Worm (Caenorhabditis elegans) whole organism, late embryonic: ENCODE measurements around the gene nas-8.

Source experiments
- ceh-45 ChIP-seq: fragments of 200-800 bp; sonication (Bioruptor generic); IDR thresholded peaks from 2 replicates; pipeline ENCODE4 v1.3.6; 2022; ENCODE audit warnings: missing genetic modification reagents, missing genetic modification characterization, missing compliant biosample characterization
- ceh-9 ChIP-seq: sonication (generic microtip); optimal IDR thresholded peaks from 2 replicates; lab custom pipeline; 2016; ENCODE audit warnings: mild to moderate bottlenecking, missing genetic modification characterization, inconsistent platforms, missing compliant biosample characterization
- fkh-10 ChIP-seq: fragments of 150-350 bp; optimal IDR thresholded peaks from 2 replicates; lab custom pipeline; 2014; ENCODE audit warnings: missing biosample characterization, missing genetic modification reagents, missing genetic modification characterization
- hlh-15 ChIP-seq: sonication (generic microtip); optimal IDR thresholded peaks from 2 replicates; lab custom pipeline; 2016; ENCODE audit warnings: missing genetic modification characterization, missing compliant biosample characterization
- lin-11 ChIP-seq: fragments of 200-800 bp; sonication (Bioruptor generic); optimal IDR thresholded peaks from 2 replicates; lab custom pipeline; 2018; ENCODE audit warnings: mild to moderate bottlenecking, missing genetic modification characterization, missing compliant biosample characterization
- pha-2 ChIP-seq: sonication (generic microtip); optimal IDR thresholded peaks from 2 replicates; lab custom pipeline; 2017; ENCODE audit warnings: mild to moderate bottlenecking, missing genetic modification characterization, missing compliant biosample characterization
- pha-4 ChIP-seq: fragments of 150-350 bp; optimal IDR thresholded peaks from 2 replicates; lab custom pipeline; 2018; ENCODE audit warnings: missing biosample characterization, missing genetic modification reagents, missing genetic modification characterization

DNA sequence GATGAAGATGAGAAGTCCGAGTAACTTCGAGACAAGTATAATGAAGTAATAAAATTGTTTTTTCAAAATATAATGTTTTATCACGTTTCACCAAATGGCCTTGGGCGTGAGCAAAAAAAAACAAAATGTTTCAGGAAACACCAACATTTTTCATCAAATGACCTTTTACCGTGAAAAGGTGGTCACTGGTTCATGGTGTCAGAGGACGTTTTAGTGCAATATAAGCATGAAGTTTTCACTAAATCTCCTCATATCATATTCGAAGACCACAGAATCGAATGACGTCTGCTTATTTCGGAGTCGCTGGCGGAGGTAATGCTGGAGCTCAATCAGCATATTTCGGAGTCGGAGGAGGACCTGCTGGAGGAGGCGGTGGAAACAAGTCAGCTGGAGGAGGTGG, 3.3 kb upstream of the nas-8 start, which contains the start of the genes ZC477.7 and ssq-3:
- TF ChIP-seq hlh-15 = no peak
- TF ChIP-seq pha-4 (tag; lab: Kevin White, UChicago) = no peak
- no peak for TF ChIP-seq lin-11 (tag; lab: Kevin White, UChicago)
- TF ChIP-seq pha-2 = no peak
- no peak for TF ChIP-seq ceh-9 (tag; lab: Kevin White, UChicago)
- no peak for TF ChIP-seq fkh-10
- TF ChIP-seq ceh-45 (GFP tag; lab: Robert Waterston, UW) = no peak
